Fruit fly (Drosophila melanogaster): ENCODE measurements around the gene Mnt.
A peak's percentile ranks its signal among the peaks of the same experiment; 100 is the strongest.

Mnt gene

DNA sequence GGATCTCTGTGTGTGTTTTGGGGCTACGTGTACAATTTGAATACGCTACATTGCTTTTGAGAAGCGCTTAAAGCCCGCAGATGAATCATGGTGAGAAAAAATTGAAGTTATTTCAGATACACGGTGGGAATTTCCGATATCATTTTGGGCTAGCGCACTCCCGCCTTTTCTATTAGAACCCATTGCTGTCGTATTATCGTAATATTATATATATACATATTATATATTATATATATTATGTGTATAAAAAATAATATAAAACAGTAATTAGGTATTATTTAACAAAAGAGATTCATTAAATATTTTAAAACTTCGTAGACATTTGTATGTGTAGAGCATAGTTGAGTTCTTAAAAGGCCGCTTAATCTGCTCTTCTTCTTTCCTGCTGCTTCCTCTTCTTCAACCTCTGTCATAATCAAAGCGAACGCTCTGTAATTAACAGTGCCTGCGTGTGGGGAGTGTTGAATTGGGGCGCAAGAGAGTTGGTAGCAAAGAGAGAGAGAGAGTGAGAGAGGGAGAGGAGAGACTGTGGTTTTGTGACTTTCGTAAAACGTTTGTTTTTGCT is 6.3 kb downstream of the Mnt start (continued):
- TF ChIP-seq ind (GFP tag; optimal IDR thresholded peaks at IDR 0.05): peak; percentile 73
- peak; percentile 67 for TF ChIP-seq seq (GFP tag; IDR thresholded peaks at IDR 0.05)
- TF ChIP-seq sima (GFP tag; optimal IDR thresholded peaks at IDR 0.05): no peak
- no peak for TF ChIP-seq HLH4C (GFP tag; IDR thresholded peaks at IDR 0.05; ENCODE audit: partially characterized antibody)
- TF ChIP-seq CG12299 (tag; optimal IDR thresholded peaks at IDR 0.05): peak; percentile 58
- peak; percentile 92 for TF ChIP-seq Oli (tag; optimal IDR thresholded peaks at IDR 0.05)
- no peak for TF ChIP-seq CG4617 (GFP tag; optimal IDR thresholded peaks at IDR 0.05; ENCODE audit: borderline replicate concordance)
- peak; percentile 89 for TF ChIP-seq CG10209 (GFP tag; optimal IDR thresholded peaks at IDR 0.05)
- TF ChIP-seq tap (tag; optimal IDR thresholded peaks at IDR 0.05): peak; percentile 76
- TF ChIP-seq CG1529 (GFP tag; optimal IDR thresholded peaks at IDR 0.05): peak; percentile 73
- TF ChIP-seq D19A (tag; optimal IDR thresholded peaks at IDR 0.05): peak; percentile 93
- no peak for TF ChIP-seq hbn (GFP tag; IDR thresholded peaks at IDR 0.05; ENCODE audit: partially characterized antibody)
- peak; percentile 7 for TF ChIP-seq btn (GFP tag; optimal IDR thresholded peaks at IDR 0.05)

dm6 chrX:3679921-3680702 is 8.5 kb downstream of the Mnt start:
- TF ChIP-seq Trl (optimal IDR thresholded peaks at IDR 0.05) (peak; percentile 40 to 51), Trl (GFP tag; optimal IDR thresholded peaks at IDR 0.05) (no peak), Nf-YB (GFP tag; optimal IDR thresholded peaks at IDR 0.05) (no peak), repo (GFP tag; optimal IDR thresholded peaks at IDR 0.05) (no peak), fru (optimal IDR thresholded peaks at IDR 0.05) (no peak), cg (GFP tag; optimal IDR thresholded peaks at IDR 0.05) (peak; percentile 4), MESR4 (GFP tag; optimal IDR thresholded peaks at IDR 0.05) (no peak), CG3163 (GFP tag; optimal IDR thresholded peaks at IDR 0.05) (peak; percentile 26), tup (GFP tag; optimal IDR thresholded peaks at IDR 0.05) (no peak), CG6175 (GFP tag; IDR thresholded peaks at IDR 0.05) (no peak), dan (GFP tag; IDR thresholded peaks at IDR 0.05) (no peak), grn (GFP tag; optimal IDR thresholded peaks at IDR 0.05) (no peak), Hmx (GFP tag; optimal IDR thresholded peaks at IDR 0.05) (no peak), CG4360 (GFP tag; IDR thresholded peaks at IDR 0.05) (peak; percentile 40; the same call in 1 of the 2 replicates), nom (GFP tag; optimal IDR thresholded peaks at IDR 0.05) (peak; percentile 98), Fer2 (tag; optimal IDR thresholded peaks at IDR 0.05) (no peak), Drgx (GFP tag; IDR thresholded peaks at IDR 0.05) (peak; percentile 61), CG15011 (GFP tag; optimal IDR thresholded peaks at IDR 0.05) (no peak), CG15073 (GFP tag; optimal IDR thresholded peaks at IDR 0.05) (no peak), sens (GFP tag) (peak; percentile 58), bsh (GFP tag; optimal IDR thresholded peaks at IDR 0.05) (peak in 1 of 2 experiments; percentile 89), ERR (GFP tag; optimal IDR thresholded peaks at IDR 0.05) (no peak), caup (GFP tag; optimal IDR thresholded peaks at IDR 0.05; ENCODE audit: severe bottlenecking) (no peak), slbo (GFP tag; IDR thresholded peaks at IDR 0.05) (no peak)

DNA sequence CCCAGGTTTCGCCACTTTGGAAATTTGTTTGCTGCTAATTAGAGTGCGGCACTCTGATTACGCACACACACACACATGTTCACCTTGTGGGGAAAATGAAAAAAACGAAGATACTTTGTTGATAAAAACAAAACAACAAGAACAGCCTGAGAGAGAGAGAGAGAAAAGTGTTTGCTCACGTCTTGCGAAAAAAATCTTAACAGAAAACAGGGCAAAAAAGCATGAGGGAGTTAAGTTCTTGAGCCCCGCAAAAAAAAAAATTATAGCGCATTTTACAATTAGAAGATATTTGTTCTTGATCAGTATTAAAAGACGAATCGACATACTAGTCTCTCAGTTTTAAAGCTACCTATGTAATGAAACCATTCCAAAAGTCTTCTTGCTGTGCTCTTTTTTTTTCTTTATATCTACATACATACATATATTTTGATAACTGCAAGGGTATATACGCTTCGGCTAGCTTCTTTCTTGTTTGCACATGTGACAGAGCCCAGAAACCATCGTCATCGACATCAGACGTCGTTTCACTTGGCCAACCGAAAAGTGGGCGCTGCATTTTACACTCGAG is 9.2 kb downstream of the Mnt start:
- peak; percentile 31 for TF ChIP-seq lbe (GFP tag; optimal IDR thresholded peaks at IDR 0.05)
- TF ChIP-seq CG6765 (GFP tag; optimal IDR thresholded peaks at IDR 0.05): no peak
- TF ChIP-seq CG2678 (tag; optimal IDR thresholded peaks at IDR 0.05): no peak
- peak in 1 of 2 experiments; percentile 64 for TF ChIP-seq bsh (GFP tag; optimal IDR thresholded peaks at IDR 0.05)
- no peak for TF ChIP-seq repo (GFP tag; optimal IDR thresholded peaks at IDR 0.05)
- peak; percentile 34 for TF ChIP-seq sens (GFP tag)
- TF ChIP-seq D19A (tag; optimal IDR thresholded peaks at IDR 0.05): peak; percentile 79
- peak; percentile 5 for TF ChIP-seq gem (tag; optimal IDR thresholded peaks at IDR 0.05)
- no peak for TF ChIP-seq CoRest (tag; optimal IDR thresholded peaks at IDR 0.05)
- TF ChIP-seq Drgx (GFP tag; IDR thresholded peaks at IDR 0.05): peak; percentile 47
- no peak for TF ChIP-seq crp (GFP tag; optimal IDR thresholded peaks at IDR 0.05)
- no peak for TF ChIP-seq NFAT (GFP tag; IDR thresholded peaks at IDR 0.05)
- no peak for TF ChIP-seq Sry-δ (GFP tag; optimal IDR thresholded peaks at IDR 0.05)
- TF ChIP-seq CG13123 (GFP tag; optimal IDR thresholded peaks at IDR 0.05): no peak
- TF ChIP-seq lov (optimal IDR thresholded peaks at IDR 0.05): no peak
- TF ChIP-seq lov (GFP tag; IDR thresholded peaks at IDR 0.05): no peak
